Worm (Caenorhabditis elegans) whole organism, early embryonic: ENCODE results near the gene trpp-9.

Source experiments
- B0310.2 ChIP-seq: sonication (generic microtip); optimal IDR thresholded peaks from 2 replicates; lab custom pipeline; 2016; ENCODE audit warnings: mild to moderate bottlenecking, missing genetic modification characterization, missing compliant biosample characterization
- F13C5.2 ChIP-seq: sonication (generic microtip); optimal IDR thresholded peaks from 2 replicates; lab custom pipeline; 2017; ENCODE audit warnings: mild to moderate bottlenecking, missing genetic modification characterization, inconsistent platforms, missing compliant biosample characterization
- aly-1 ChIP-seq: sonication (generic microtip); optimal IDR thresholded peaks from 2 replicates; lab custom pipeline; 2016; ENCODE audit warnings: missing genetic modification characterization, missing compliant biosample characterization
- ama-1 ChIP-seq: fragments of 150-350 bp; optimal IDR thresholded peaks from 2 replicates; lab custom pipeline; 2014
- ceh-13 ChIP-seq: fragments of 200-800 bp; sonication (Bioruptor generic); optimal IDR thresholded peaks from 2 replicates; lab custom pipeline; 2018; ENCODE audit warnings: mild to moderate bottlenecking, missing genetic modification characterization, missing compliant biosample characterization
- ceh-36 ChIP-seq: sonication (generic microtip); optimal IDR thresholded peaks from 2 replicates; lab custom pipeline; 2016; ENCODE audit warnings: missing genetic modification characterization, inconsistent platforms, missing compliant biosample characterization
- ets-7 ChIP-seq: sonication (generic microtip); optimal IDR thresholded peaks from 2 replicates; lab custom pipeline; 2016; ENCODE audit warnings: missing genotype, missing genetic modification characterization, missing compliant biosample characterization
- flt-1 ChIP-seq: fragments of 200-800 bp; sonication (Bioruptor generic); IDR thresholded peaks from 2 replicates; pipeline ENCODE4 v1.3.6; 2022; ENCODE audit warnings: missing genetic modification characterization, missing compliant biosample characterization
- hmbx-1 ChIP-seq: sonication (generic microtip); optimal IDR thresholded peaks from 2 replicates; lab custom pipeline; 2016; ENCODE audit warnings: mild to moderate bottlenecking, missing genetic modification characterization, missing compliant biosample characterization
- hmg-4 ChIP-seq: fragments of 200-800 bp; sonication (Bioruptor generic); optimal IDR thresholded peaks from 2 replicates; lab custom pipeline; 2018; ENCODE audit warnings: mild to moderate bottlenecking, missing genetic modification characterization, missing compliant biosample characterization
- hnd-1 ChIP-seq: sonication (generic microtip); optimal IDR thresholded peaks from 2 replicates; lab custom pipeline; 2016; ENCODE audit warnings: missing genetic modification characterization, missing compliant biosample characterization
- pes-1 ChIP-seq: fragments of 200-800 bp; sonication (Bioruptor generic); IDR thresholded peaks from 2 replicates; pipeline ENCODE4 v1.3.6; 2022; ENCODE audit warnings: missing genetic modification reagents, missing genetic modification characterization, missing compliant biosample characterization
- scrt-1 ChIP-seq: fragments of 200-800 bp; sonication (Bioruptor generic); IDR thresholded peaks from 2 replicates; pipeline ENCODE4 v1.3.6; 2022; ENCODE audit warnings: missing genetic modification characterization, missing compliant biosample characterization
- sea-1 ChIP-seq: fragments of 200-800 bp; sonication (Bioruptor generic); conservative IDR thresholded peaks from 2 replicates; pipeline ENCODE4 v1.3.6; 2022; ENCODE audit warnings: missing genetic modification characterization, missing compliant biosample characterization
- tbx-11 ChIP-seq: fragments of 200-800 bp; sonication (Bioruptor generic); IDR thresholded peaks from 2 replicates; pipeline ENCODE4 v1.3.6; 2022; ENCODE audit warnings: missing genetic modification characterization, missing compliant biosample characterization
- tbx-37 ChIP-seq: fragments of 200-800 bp; sonication (Bioruptor generic); conservative IDR thresholded peaks from 2 replicates; pipeline ENCODE4 v1.3.6; 2022; ENCODE audit warnings: missing genetic modification reagents, missing genetic modification characterization, missing compliant biosample characterization
- tra-4 ChIP-seq: sonication (generic microtip); optimal IDR thresholded peaks from 2 replicates; lab custom pipeline; 2017; ENCODE audit warnings: missing genetic modification characterization, missing compliant biosample characterization

trpp-9 gene

ce11 chrX:11574167-11574566 lies 10.4 kb downstream of the trpp-9 start:
- TF ChIP-seq sea-1 (GFP tag; lab: Robert Waterston, UW): no peak
- TF ChIP-seq tbx-11 (GFP tag; lab: Robert Waterston, UW): no peak
- TF ChIP-seq tra-4: no peak
- no peak for TF ChIP-seq aly-1 (tag; lab: Kevin White, UChicago)
- no peak for TF ChIP-seq B0310.2 (tag; lab: Kevin White, UChicago)
- no peak for TF ChIP-seq ama-1
- no peak for TF ChIP-seq ets-7 (tag; lab: Kevin White, UChicago)
- TF ChIP-seq hmg-4 (GFP tag; lab: Kevin White, UChicago): no peak
- TF ChIP-seq ceh-36: no peak
- TF ChIP-seq F13C5.2 (tag; lab: Kevin White, UChicago): no peak

ce11 chrX:11576429-11577088 lies 12.8 kb downstream of the trpp-9 start:
- TF ChIP-seq ama-1: no peak
- no peak for TF ChIP-seq hmg-4 (GFP tag; lab: Kevin White, UChicago)
- no peak for TF ChIP-seq scrt-1 (GFP tag; lab: Robert Waterston, UW)
- no peak for TF ChIP-seq tbx-37 (GFP tag; lab: Robert Waterston, UW)
- no peak for TF ChIP-seq ceh-13
- no peak for TF ChIP-seq sea-1 (GFP tag; lab: Robert Waterston, UW)
- TF ChIP-seq aly-1 (tag; lab: Kevin White, UChicago): no peak
- TF ChIP-seq F13C5.2 (tag; lab: Kevin White, UChicago): no peak
- no peak for TF ChIP-seq ceh-36
- TF ChIP-seq ets-7 (tag; lab: Kevin White, UChicago): no peak
- TF ChIP-seq tra-4: no peak
- no peak for TF ChIP-seq B0310.2 (tag; lab: Kevin White, UChicago)

- TF ChIP-seq tbx-37 (GFP tag; lab: Robert Waterston, UW): no peak
- TF ChIP-seq B0310.2 (tag; lab: Kevin White, UChicago): no peak
- no peak for TF ChIP-seq sea-1 (GFP tag; lab: Robert Waterston, UW)
- TF ChIP-seq hmg-4 (GFP tag; lab: Kevin White, UChicago): no peak
- TF ChIP-seq ets-7 (tag; lab: Kevin White, UChicago): no peak
- TF ChIP-seq tbx-11 (GFP tag; lab: Robert Waterston, UW): no peak
- TF ChIP-seq hmbx-1 (tag; lab: Kevin White, UChicago): no peak
These were observed 21.7 kb downstream of the trpp-9 start, which contains the start of gene abts-2 for ce11 chrX:11585375-11585774. Gene abts-2 (plus strand): TSS chrX:11585675.

- no peak for TF ChIP-seq ceh-36
- TF ChIP-seq tra-4: no peak
- TF ChIP-seq scrt-1 (GFP tag; lab: Robert Waterston, UW): no peak
- no peak for TF ChIP-seq ets-7 (tag; lab: Kevin White, UChicago)
- TF ChIP-seq hmbx-1 (tag; lab: Kevin White, UChicago): no peak
- TF ChIP-seq pes-1 (GFP tag; lab: Robert Waterston, UW): no peak
- no peak for TF ChIP-seq aly-1 (tag; lab: Kevin White, UChicago)
These were observed 22.2 kb downstream of the trpp-9 start for ce11 chrX:11585894-11586293.

- TF ChIP-seq pes-1 (GFP tag; lab: Robert Waterston, UW): no peak
- TF ChIP-seq scrt-1 (GFP tag; lab: Robert Waterston, UW): no peak
- no peak for TF ChIP-seq flt-1 (GFP tag; lab: Robert Waterston, UW)
- TF ChIP-seq tra-4: no peak
- no peak for TF ChIP-seq B0310.2 (tag; lab: Kevin White, UChicago)
- TF ChIP-seq aly-1 (tag; lab: Kevin White, UChicago): no peak
- TF ChIP-seq hmg-4 (GFP tag; lab: Kevin White, UChicago): no peak
- TF ChIP-seq hnd-1 (tag; lab: Kevin White, UChicago): no peak
- no peak for TF ChIP-seq hmbx-1 (tag; lab: Kevin White, UChicago)
- TF ChIP-seq ceh-36: no peak
- no peak for TF ChIP-seq sea-1 (GFP tag; lab: Robert Waterston, UW)
- no peak for TF ChIP-seq ama-1
- no peak for TF ChIP-seq tbx-37 (GFP tag; lab: Robert Waterston, UW)
- no peak for TF ChIP-seq tbx-11 (GFP tag; lab: Robert Waterston, UW)
- TF ChIP-seq ceh-13: no peak
These were observed 26.8 kb downstream of the trpp-9 start for ce11 chrX:11590545-11590944.

- TF ChIP-seq ama-1: no peak
- no peak for TF ChIP-seq hmg-4 (GFP tag; lab: Kevin White, UChicago)
- no peak for TF ChIP-seq tbx-11 (GFP tag; lab: Robert Waterston, UW)
- no peak for TF ChIP-seq aly-1 (tag; lab: Kevin White, UChicago)
- TF ChIP-seq tra-4: no peak
- TF ChIP-seq F13C5.2 (tag; lab: Kevin White, UChicago): no peak
These were observed 27.9 kb downstream of the trpp-9 start, which contains the start of gene F52D10.2 for ce11 chrX:11591620-11592019. Gene F52D10.2 (minus strand): TSS chrX:11591720.

ce11 chrX:11592539-11592938 lies 28.8 kb downstream of the trpp-9 start:
- TF ChIP-seq hmbx-1 (tag; lab: Kevin White, UChicago): no peak

ce11 chrX:11596876-11597275 lies 33.2 kb downstream of the trpp-9 start:
- no peak for TF ChIP-seq tbx-37 (GFP tag; lab: Robert Waterston, UW)
- TF ChIP-seq aly-1 (tag; lab: Kevin White, UChicago): no peak
- no peak for TF ChIP-seq pes-1 (GFP tag; lab: Robert Waterston, UW)
- no peak for TF ChIP-seq B0310.2 (tag; lab: Kevin White, UChicago)
- no peak for TF ChIP-seq tbx-11 (GFP tag; lab: Robert Waterston, UW)
- TF ChIP-seq hnd-1 (tag; lab: Kevin White, UChicago): no peak
- no peak for TF ChIP-seq tra-4
- TF ChIP-seq hmbx-1 (tag; lab: Kevin White, UChicago): no peak
- no peak for TF ChIP-seq ceh-13
- TF ChIP-seq ama-1: no peak
- no peak for TF ChIP-seq F13C5.2 (tag; lab: Kevin White, UChicago)
- TF ChIP-seq sea-1 (GFP tag; lab: Robert Waterston, UW): no peak
- no peak for TF ChIP-seq ceh-36
- TF ChIP-seq ets-7 (tag; lab: Kevin White, UChicago): no peak
- TF ChIP-seq flt-1 (GFP tag; lab: Robert Waterston, UW): no peak
- TF ChIP-seq scrt-1 (GFP tag; lab: Robert Waterston, UW): no peak
- TF ChIP-seq hmg-4 (GFP tag; lab: Kevin White, UChicago): no peak
